Worm (Caenorhabditis elegans): ENCODE data around the gene F17C11.2.

DNA sequence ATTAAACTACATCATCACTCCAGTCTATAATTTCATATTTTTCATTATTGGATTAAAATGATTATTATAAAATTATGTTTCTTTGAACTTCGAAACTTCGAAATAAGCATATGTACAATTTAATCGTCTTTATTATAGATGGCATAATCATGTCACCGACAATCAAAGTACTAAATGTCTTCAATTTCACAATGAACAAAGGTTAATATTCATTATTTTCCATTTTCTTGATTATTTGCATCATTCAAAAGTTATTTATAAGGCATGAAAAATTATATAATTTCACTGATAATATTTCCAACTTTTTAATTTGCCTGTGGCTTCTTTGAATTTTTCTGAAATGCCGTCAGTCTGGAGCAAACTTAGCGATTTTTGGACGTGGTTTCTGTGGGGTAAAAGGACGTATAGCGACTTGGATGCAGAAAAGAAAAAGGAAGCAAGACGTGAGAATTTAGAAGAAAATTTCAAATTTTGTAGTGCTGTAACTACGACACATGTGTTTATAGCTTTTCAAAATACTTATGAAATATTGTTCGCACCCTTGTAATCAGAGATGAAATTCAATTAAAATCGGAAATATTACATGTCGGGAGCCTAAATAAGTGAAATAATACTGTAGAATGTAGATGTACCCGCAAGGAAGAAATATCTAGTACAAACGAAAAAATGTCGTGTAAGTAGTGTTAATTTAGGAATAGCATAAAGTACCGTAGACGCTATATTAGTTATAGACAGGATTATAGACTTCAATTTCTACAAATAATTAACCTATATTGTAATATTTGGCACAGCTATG is 7.8 kb downstream of the F17C11.2 start, which contains the start of gene F17C11.13:
- TF ChIP-seq ama-1 (optimal IDR thresholded peaks at IDR 0.05) (no peak), odd-2 (tag; optimal IDR thresholded peaks at IDR 0.05) (no peak), unc-42 (tag; optimal IDR thresholded peaks at IDR 0.05) (no peak), tbx-7 (tag; optimal IDR thresholded peaks at IDR 0.05) (no peak), rnt-1 (tag; optimal IDR thresholded peaks at IDR 0.05) (no peak), pag-3 (tag; optimal IDR thresholded peaks at IDR 0.05; ENCODE audit: borderline replicate concordance) (no peak), hlh-15 (tag; optimal IDR thresholded peaks at IDR 0.05) (no peak), ceh-6 (GFP tag; optimal IDR thresholded peaks at IDR 0.05) (no peak), pqm-1 (tag; optimal IDR thresholded peaks at IDR 0.05) (no peak)
